Worm (Caenorhabditis elegans) whole organism, L4 larva: ENCODE measurements around the gene F22D3.4.
"Not testable (repeated sequence)": the region's sequence is repeated elsewhere in the genome, so short reads cannot be mapped to it uniquely, and the experiment has no call there.

Source experiments
- T20F7.1 ChIP-seq: fragments of 200-800 bp; sonication (Bioruptor generic); optimal IDR thresholded peaks from 2 replicates; lab custom pipeline; 2018; ENCODE audit warnings: mild to moderate bottlenecking, missing genetic modification characterization, missing compliant biosample characterization
- T26A8.4 ChIP-seq: fragments of 200-800 bp; sonication (Bioruptor generic); IDR thresholded peaks from 2 replicates; pipeline ENCODE4 v1.3.6; 2022; ENCODE audit warnings: missing genetic modification characterization, missing compliant biosample characterization
- ZK337.2 ChIP-seq: fragments of 200-800 bp; sonication (Bioruptor generic); IDR thresholded peaks from 2 replicates; pipeline ENCODE4 v1.3.6; 2022; ENCODE audit warnings: missing genetic modification reagents, missing genetic modification characterization, missing compliant biosample characterization
- aha-1 ChIP-seq: fragments of 150-350 bp; peaks from one replicate; lab custom pipeline; 2014; ENCODE audit warnings: missing biosample characterization, missing genetic modification characterization
- ceh-28 ChIP-seq: fragments of 150-350 bp; optimal IDR thresholded peaks from 2 replicates; lab custom pipeline; 2014; ENCODE audit warnings: missing biosample characterization, missing genetic modification reagents, missing genetic modification characterization
- ceh-62 ChIP-seq: sonication (generic microtip); optimal IDR thresholded peaks from 2 replicates; lab custom pipeline; 2017; ENCODE audit warnings: missing biosample characterization, missing genetic modification characterization
- ceh-82 ChIP-seq: sonication (generic microtip); optimal IDR thresholded peaks from 2 replicates; lab custom pipeline; 2017; ENCODE audit warnings: missing biosample characterization, missing genetic modification characterization
- daf-16 ChIP-seq, 3 experiments: sonication (generic microtip); optimal IDR thresholded peaks; 2 replicates each; lab custom pipeline; 2016 to 2017; ENCODE audit warnings: missing genetic modification characterization in 3 of 3, missing genetic modification reagents in 3 of 3, mild to moderate bottlenecking in 2 of 3, missing compliant biosample characterization in 2 of 3, missing biosample characterization in 1 of 3, moderate library complexity in 1 of 3
- daf-19 ChIP-seq: fragments of 200-800 bp; sonication (Bioruptor generic); conservative IDR thresholded peaks from 2 replicates; pipeline ENCODE4 v1.3.6; 2022; ENCODE audit warnings: missing genetic modification characterization, missing compliant biosample characterization
- dmd-6 ChIP-seq: fragments of 200-800 bp; sonication (Bioruptor generic); IDR thresholded peaks from 2 replicates; pipeline ENCODE4 v1.3.6; 2022; ENCODE audit warnings: missing genetic modification reagents, missing genetic modification characterization, missing compliant biosample characterization
- dmd-8 ChIP-seq: fragments of 200-800 bp; sonication (Bioruptor generic); IDR thresholded peaks from 2 replicates; pipeline ENCODE4 v1.3.6; 2022; ENCODE audit warnings: missing genetic modification characterization, missing compliant biosample characterization
- dpl-1 ChIP-seq: fragments of 150-350 bp; optimal IDR thresholded peaks from 2 replicates; lab custom pipeline; 2014; ENCODE audit warnings: missing biosample characterization, missing genetic modification reagents, missing genetic modification characterization
- duxl-1 ChIP-seq: sonication (generic microtip); optimal IDR thresholded peaks from 2 replicates; lab custom pipeline; 2016; ENCODE audit warnings: mild to moderate bottlenecking, missing genetic modification characterization, moderate library complexity, missing compliant biosample characterization; ENCODE audit not compliant: poor library complexity
- fkh-10 ChIP-seq: fragments of 150-350 bp; optimal IDR thresholded peaks from 2 replicates; lab custom pipeline; 2014; ENCODE audit warnings: missing biosample characterization, missing genetic modification reagents, missing genetic modification characterization
- fos-1 ChIP-seq: fragments of 150-350 bp; optimal IDR thresholded peaks from 2 replicates; lab custom pipeline; 2014; ENCODE audit warnings: missing biosample characterization, missing genetic modification characterization
- hlh-11 ChIP-seq: fragments of 200-800 bp; sonication (Bioruptor generic); optimal IDR thresholded peaks from 2 replicates; lab custom pipeline; 2018; ENCODE audit warnings: mild to moderate bottlenecking, missing genetic modification characterization, missing compliant biosample characterization
- hlh-30 ChIP-seq: sonication (generic microtip); optimal IDR thresholded peaks from 2 replicates; lab custom pipeline; 2017; ENCODE audit warnings: antibody characterized with exemption, mild to moderate bottlenecking, missing genetic modification characterization, missing compliant biosample characterization; ENCODE audit not compliant: insufficient read depth
- hmg-1.1 ChIP-seq: fragments of 200-800 bp; sonication (Bioruptor generic); IDR thresholded peaks from 2 replicates; pipeline ENCODE4 v1.3.6; 2022; ENCODE audit warnings: missing genetic modification reagents, missing genetic modification characterization, missing compliant biosample characterization
- lin-1 ChIP-seq: fragments of 200-800 bp; sonication (Bioruptor generic); IDR thresholded peaks from 2 replicates; pipeline ENCODE4 v1.3.6; 2022; ENCODE audit warnings: missing genetic modification reagents, missing genetic modification characterization, missing compliant biosample characterization
- lin-15B ChIP-seq: fragments of 150-350 bp; sonication (generic microtip); optimal IDR thresholded peaks from 3 replicates; lab custom pipeline; 2014; ENCODE audit warnings: missing biosample characterization, missing genetic modification characterization
- lir-3 ChIP-seq: sonication (generic microtip); optimal IDR thresholded peaks from 2 replicates; lab custom pipeline; 2016; ENCODE audit warnings: mild to moderate bottlenecking, missing genetic modification characterization, missing compliant biosample characterization
- mdl-1 ChIP-seq, 2 experiments: fragments of 150-350 bp in 1 of 2; sonication (generic microtip) in 1 of 2; optimal IDR thresholded peaks; 2 replicates each; lab custom pipeline; 2014 to 2017; ENCODE audit warnings: missing biosample characterization in 2 of 2, missing genetic modification characterization in 2 of 2
- mes-2 ChIP-seq: sonication (generic microtip); optimal IDR thresholded peaks from 2 replicates; lab custom pipeline; 2016; ENCODE audit warnings: missing genotype, mild to moderate bottlenecking, missing genetic modification characterization, missing compliant biosample characterization; ENCODE audit not compliant: poor library complexity, severe bottlenecking
- mxl-3 ChIP-seq: fragments of 200-800 bp; sonication (Bioruptor generic); optimal IDR thresholded peaks from 2 replicates; lab custom pipeline; 2018; ENCODE audit warnings: mild to moderate bottlenecking, missing genetic modification characterization, missing compliant biosample characterization
- nhr-10 ChIP-seq: fragments of 150-350 bp; optimal IDR thresholded peaks from 2 replicates; lab custom pipeline; 2014; ENCODE audit warnings: missing biosample characterization, missing genetic modification characterization
- nhr-28 ChIP-seq: fragments of 150-350 bp; optimal IDR thresholded peaks from 2 replicates; lab custom pipeline; 2014; ENCODE audit warnings: missing biosample characterization, missing genetic modification characterization
- nhr-6 ChIP-seq: fragments of 150-350 bp; optimal IDR thresholded peaks from 2 replicates; lab custom pipeline; 2014; ENCODE audit warnings: missing biosample characterization, missing genetic modification characterization
- php-3 ChIP-seq: fragments of 200-800 bp; sonication (Bioruptor generic); IDR thresholded peaks from 2 replicates; pipeline ENCODE4 v1.3.6; 2022; ENCODE audit warnings: missing genetic modification reagents, missing genetic modification characterization, missing compliant biosample characterization
- sdz-12 ChIP-seq: fragments of 200-800 bp; sonication (Bioruptor generic); optimal IDR thresholded peaks from 2 replicates; lab custom pipeline; 2018; ENCODE audit warnings: mild to moderate bottlenecking, missing genetic modification characterization, missing compliant biosample characterization
- tag-97 ChIP-seq: fragments of 200-800 bp; sonication (Bioruptor generic); IDR thresholded peaks from 2 replicates; pipeline ENCODE4 v1.3.6; 2022; ENCODE audit warnings: missing genetic modification characterization, missing compliant biosample characterization
- tra-1 ChIP-seq: fragments of 200-800 bp; sonication (Bioruptor generic); IDR thresholded peaks from 2 replicates; pipeline ENCODE4 v1.3.6; 2022; ENCODE audit warnings: missing genetic modification reagents, missing genetic modification characterization, missing compliant biosample characterization
- unc-130 ChIP-seq: sonication (generic microtip); optimal IDR thresholded peaks from 2 replicates; lab custom pipeline; 2016; ENCODE audit warnings: missing genetic modification reagents, missing genetic modification characterization, missing compliant biosample characterization
- unc-62 ChIP-seq, 3 experiments: fragments of 150-350 bp in 1 of 3; sonication (generic microtip); optimal IDR thresholded peaks in 2 of 3; peaks in 1 of 3; 1 replicate in 1 of 3; 2 replicates in 2 of 3; lab custom pipeline; 2014 to 2017; ENCODE audit warnings: missing biosample characterization in 3 of 3, missing genetic modification characterization in 3 of 3, missing genetic modification reagents in 3 of 3, missing genotype in 1 of 3
- zfp-2 ChIP-seq: sonication (generic microtip); optimal IDR thresholded peaks from 2 replicates; lab custom pipeline; 2016; ENCODE audit warnings: mild to moderate bottlenecking, missing genetic modification characterization, missing compliant biosample characterization
- zip-2 ChIP-seq: fragments of 150-350 bp; optimal IDR thresholded peaks from 2 replicates; lab custom pipeline; 2014; ENCODE audit warnings: missing biosample characterization, missing genetic modification characterization
- ztf-11 ChIP-seq: fragments of 150-350 bp; optimal IDR thresholded peaks from 2 replicates; lab custom pipeline; 2014; ENCODE audit warnings: missing biosample characterization, missing genetic modification characterization

F22D3.4 gene

ce11 chrII:6909568-6910122, 17.8 kb downstream of the F22D3.4 start, which contains the start of gene asm-1 (continued):
- TF ChIP-seq mes-2 (tag; lab: Kevin White, UChicago) (no peak), mdl-1 (tag; optimal IDR thresholded peaks at IDR 0.05; lab: Kevin White, UChicago) (no peak)

ce11 chrII:6908689-6909088, 18.7 kb downstream of the F22D3.4 start:
- TF ChIP-seq ZK337.2 (GFP tag; lab: Robert Waterston, UW) (no peak), daf-16 (GFP tag; optimal IDR thresholded peaks at IDR 0.05; lab: Kevin White, UChicago) (no peak), daf-16 (tag; optimal IDR thresholded peaks at IDR 0.05; lab: Kevin White, UChicago) (peak; percentile 7), lin-15B (tag; lab: Kevin White, UChicago) (no peak), mxl-3 (GFP tag; lab: Kevin White, UChicago) (no peak), hlh-11 (tag; lab: Kevin White, UChicago) (peak; percentile 29), mdl-1 (tag; optimal IDR thresholded peaks at IDR 0.05; lab: Kevin White, UChicago) (peak in 1 of 2 experiments; percentile 9), dmd-6 (GFP tag; lab: Robert Waterston, UW) (no peak), php-3 (GFP tag; lab: Robert Waterston, UW) (no peak), nhr-28 (tag; lab: Kevin White, UChicago) (peak; percentile 38), unc-62 (GFP tag; optimal IDR thresholded peaks at IDR 0.05 in 1 of 2; lab: Kevin White, UChicago) (peak in 1 of 2 experiments; percentile 89), unc-62 (tag; optimal IDR thresholded peaks at IDR 0.05; lab: Kevin White, UChicago) (no peak), tra-1 (GFP tag; lab: Robert Waterston, UW) (no peak), ceh-62 (tag; lab: Kevin White, UChicago) (no peak)

- TF ChIP-seq unc-62 (GFP tag; optimal IDR thresholded peaks at IDR 0.05 in 1 of 2; lab: Kevin White, UChicago) = peak in 1 of 2 experiments; percentile 75
- not testable (repeated sequence) for TF ChIP-seq unc-62 (tag; optimal IDR thresholded peaks at IDR 0.05; lab: Kevin White, UChicago)
- TF ChIP-seq, all 104 proteins: peak for 1; not testable (repeated sequence) for 103
These were observed 19.7 kb downstream of the F22D3.4 start, which contains the start of gene B0252.3 for ce11 chrII:6907657-6908056. Gene B0252.3, minus strand, starts transcription at chrII:6907757.

- TF ChIP-seq nhr-10 (tag; lab: Kevin White, UChicago) = no peak
- no peak for TF ChIP-seq lin-15B (tag; lab: Kevin White, UChicago)
- no peak for TF ChIP-seq mes-2 (tag; lab: Kevin White, UChicago)
- TF ChIP-seq daf-19 (GFP tag; lab: Robert Waterston, UW) = no peak
- no peak for TF ChIP-seq nhr-6
- no peak for TF ChIP-seq zfp-2 (tag; lab: Kevin White, UChicago)
- no peak for TF ChIP-seq zip-2
- no peak for TF ChIP-seq ztf-11 (tag; lab: Kevin White, UChicago)
- TF ChIP-seq hlh-30 (tag; lab: Kevin White, UChicago) = no peak
- no peak for TF ChIP-seq tag-97 (GFP tag; lab: Robert Waterston, UW)
- TF ChIP-seq unc-130 (GFP tag; lab: Kevin White, UChicago) = no peak
- TF ChIP-seq ceh-82 = no peak
These were observed 25.6 kb downstream of the F22D3.4 start, which contains the start of gene psmd-9 for ce11 chrII:6901795-6902194. Gene psmd-9, plus strand, starts transcription at chrII:6902095.

- TF ChIP-seq lin-1 (GFP tag; lab: Robert Waterston, UW) (no peak), unc-62 (GFP tag; optimal IDR thresholded peaks at IDR 0.05 in 1 of 2; lab: Kevin White, UChicago) (peak in 1 of 2 experiments; percentile 84), unc-62 (tag; optimal IDR thresholded peaks at IDR 0.05; lab: Kevin White, UChicago) (no peak), aha-1 (tag; lab: Kevin White, UChicago) (peak; percentile 82)
These were observed 26.7 kb downstream of the F22D3.4 start for ce11 chrII:6900708-6901107.

- TF ChIP-seq lir-3 (tag; lab: Kevin White, UChicago) (no peak), lin-1 (GFP tag; lab: Robert Waterston, UW) (0 out of 2 replicates have a peak, but pooled peaks have one; percentile 22), ceh-28 (tag; lab: Kevin White, UChicago) (no peak), fos-1 (tag; lab: Kevin White, UChicago) (no peak), hlh-11 (tag; lab: Kevin White, UChicago) (peak; percentile 3), sdz-12 (no peak), T20F7.1 (peak; percentile 85), T26A8.4 (GFP tag; lab: Robert Waterston, UW) (no peak), dmd-8 (0 out of 2 replicates have a peak, but pooled peaks have one; percentile 42), hmg-1.1 (GFP tag; lab: Robert Waterston, UW) (no peak), duxl-1 (tag; lab: Kevin White, UChicago) (no peak), mdl-1 (tag; optimal IDR thresholded peaks at IDR 0.05; lab: Kevin White, UChicago) (no peak), aha-1 (tag; lab: Kevin White, UChicago) (peak; percentile 41), hlh-30 (tag; lab: Kevin White, UChicago) (peak; percentile 54), fkh-10 (no peak), dpl-1 (GFP tag; lab: Kevin White, UChicago) (peak; percentile 11)
These were observed 29.2 kb downstream of the F22D3.4 start, which contains the start of gene hrpl-1 for ce11 chrII:6898017-6898779. Gene hrpl-1, plus strand, starts transcription at chrII:6898729.
